Worm (Caenorhabditis elegans) whole organism, L2 larva: ENCODE measurements around the gene F20D6.2.
A peak's percentile ranks its signal among the peaks of the same experiment; 100 is the strongest.

ENCODE experiments used
- C34F6.9 ChIP-seq: fragments of 150-350 bp; optimal IDR thresholded peaks from 2 replicates; lab custom pipeline; 2014; ENCODE audit warnings: missing biosample characterization, missing genetic modification characterization
- F13H6.1 ChIP-seq: sonication (generic microtip); optimal IDR thresholded peaks from 2 replicates; lab custom pipeline; 2016; ENCODE audit warnings: missing genetic modification characterization, missing compliant biosample characterization
- crh-2 ChIP-seq: sonication (generic microtip); optimal IDR thresholded peaks from 2 replicates; lab custom pipeline; 2017; ENCODE audit warnings: missing biosample characterization, missing genetic modification characterization
- gmeb-1 ChIP-seq: fragments of 150-350 bp; optimal IDR thresholded peaks from 2 replicates; lab custom pipeline; 2014; ENCODE audit warnings: missing biosample characterization, missing genetic modification characterization
- nhr-129 ChIP-seq: fragments of 150-350 bp; optimal IDR thresholded peaks from 2 replicates; lab custom pipeline; 2014; ENCODE audit warnings: missing biosample characterization, missing genetic modification characterization
- nhr-21 ChIP-seq: fragments of 150-350 bp; optimal IDR thresholded peaks from 2 replicates; lab custom pipeline; 2014; ENCODE audit warnings: missing biosample characterization, missing genetic modification characterization
- sem-4 ChIP-seq: fragments of 150-350 bp; optimal IDR thresholded peaks from 2 replicates; lab custom pipeline; 2014; ENCODE audit warnings: missing biosample characterization, missing genetic modification reagents, missing genetic modification characterization
- sma-3 ChIP-seq: sonication (generic microtip); optimal IDR thresholded peaks from 2 replicates; lab custom pipeline; 2016; ENCODE audit warnings: missing genetic modification reagents, missing genetic modification characterization, missing compliant biosample characterization
- snpc-4 ChIP-seq: fragments of 150-350 bp; optimal IDR thresholded peaks from 2 replicates; lab custom pipeline; 2014; ENCODE audit warnings: missing biosample characterization, missing genetic modification characterization
- unc-55 ChIP-seq: fragments of 150-350 bp; sonication (generic microtip); optimal IDR thresholded peaks from 3 replicates; lab custom pipeline; 2014; ENCODE audit warnings: missing biosample characterization, missing genetic modification reagents, missing genetic modification characterization
- ztf-4 ChIP-seq: fragments of 150-350 bp; optimal IDR thresholded peaks from 2 replicates; lab custom pipeline; 2014; ENCODE audit warnings: missing biosample characterization, missing genetic modification characterization

The F20D6.2 gene

DNA sequence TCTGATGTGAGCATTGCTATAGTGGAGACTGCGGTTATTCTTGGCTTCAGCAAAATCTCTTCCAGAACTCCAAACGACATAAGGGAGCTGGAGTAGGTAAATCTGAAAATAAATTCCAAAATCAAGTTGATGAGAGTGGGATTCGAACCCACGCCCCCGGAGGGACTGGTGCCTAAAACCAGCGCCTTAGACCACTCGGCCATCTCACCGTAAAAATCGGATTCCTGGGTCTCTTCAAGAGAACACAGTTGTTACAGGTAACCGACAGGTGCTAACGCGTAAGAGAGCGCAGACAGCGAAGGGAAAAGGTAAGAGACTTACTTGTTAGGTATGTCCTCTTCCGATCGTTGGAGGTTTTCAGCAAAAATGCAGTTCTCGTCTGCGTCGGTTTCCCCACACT lies 49.5 kb downstream of the F20D6.2 start:
- peak; percentile 49 for TF ChIP-seq snpc-4 (tag; lab: Kevin White, UChicago)
- TF ChIP-seq sma-3, result peak; percentile 54
- TF ChIP-seq sem-4 (tag; lab: Kevin White, UChicago), result no peak
- peak; percentile 6 for TF ChIP-seq C34F6.9
- TF ChIP-seq nhr-129 (tag; lab: Kevin White, UChicago), result peak; percentile 45
- peak; percentile 48 for TF ChIP-seq crh-2 (tag; lab: Kevin White, UChicago)
- no peak for TF ChIP-seq unc-55 (GFP tag; lab: Kevin White, UChicago)
- no peak for TF ChIP-seq F13H6.1 (tag; lab: Kevin White, UChicago)
- TF ChIP-seq gmeb-1, result peak; percentile 6
- TF ChIP-seq nhr-21 (tag; lab: Kevin White, UChicago), result peak; percentile 29
- no peak for TF ChIP-seq ztf-4
